Worm (Caenorhabditis elegans) whole organism, L4 larva: ENCODE measurements around the gene nhr-128.

Experiments used
- hlh-30 ChIP-seq: sonication (generic microtip); optimal IDR thresholded peaks from 2 replicates; lab custom pipeline; 2017; ENCODE audit warnings: antibody characterized with exemption, mild to moderate bottlenecking, missing genetic modification characterization, missing compliant biosample characterization; ENCODE audit not compliant: insufficient read depth
- lin-39 ChIP-seq: fragments of 150-350 bp; optimal IDR thresholded peaks from 2 replicates; lab custom pipeline; 2014; ENCODE audit warnings: missing biosample characterization, missing genetic modification reagents, missing genetic modification characterization
- nhr-11 ChIP-seq: fragments of 150-350 bp; optimal IDR thresholded peaks from 2 replicates; lab custom pipeline; 2014; ENCODE audit warnings: missing biosample characterization, missing genetic modification characterization
- nhr-237 ChIP-seq: sonication (generic microtip); optimal IDR thresholded peaks from 2 replicates; lab custom pipeline; 2017; ENCODE audit warnings: missing biosample characterization, missing genetic modification characterization
- nhr-28 ChIP-seq: fragments of 150-350 bp; optimal IDR thresholded peaks from 2 replicates; lab custom pipeline; 2014; ENCODE audit warnings: missing biosample characterization, missing genetic modification characterization

DNA sequence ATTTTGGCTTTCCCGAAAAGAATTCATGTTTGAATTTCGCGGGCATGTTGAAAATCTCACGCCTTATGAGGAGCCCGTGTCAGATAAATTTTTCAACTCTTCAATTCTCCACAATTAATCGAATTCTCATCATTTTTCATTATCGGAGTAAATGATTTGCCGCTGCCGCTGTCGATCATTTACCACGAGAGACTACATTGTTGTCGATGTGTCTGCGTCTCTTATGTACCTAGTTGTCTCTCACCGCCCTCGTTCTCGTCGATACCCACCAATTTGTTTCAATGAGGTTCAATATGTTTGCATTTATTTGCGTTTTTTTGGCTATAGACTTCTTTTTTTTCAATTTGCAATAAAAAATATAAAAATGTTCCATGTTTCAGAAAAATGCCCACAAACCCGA is 29.7 kb upstream of the nhr-128 start, which contains the start of gene nhr-13:
- no peak for TF ChIP-seq lin-39
- peak; percentile 53 for TF ChIP-seq nhr-28
- peak; percentile 53 for TF ChIP-seq hlh-30 (tag; lab: Kevin White, UChicago)
- no peak for TF ChIP-seq nhr-11 (tag; lab: Kevin White, UChicago)
- TF ChIP-seq nhr-237 (tag; lab: Kevin White, UChicago): no peak
